Fruit fly (Drosophila melanogaster) whole organism, larva: ENCODE data around the gene CG45045.

Source experiments
- noc ChIP-seq: fragments of 200-800 bp; sonication (Bioruptor generic); optimal IDR thresholded peaks from 3 replicates; lab custom pipeline; 2019; ENCODE audit warnings: missing biosample characterization, mild to moderate bottlenecking, missing genetic modification characterization, moderate library complexity

The CG45045 gene

DNA sequence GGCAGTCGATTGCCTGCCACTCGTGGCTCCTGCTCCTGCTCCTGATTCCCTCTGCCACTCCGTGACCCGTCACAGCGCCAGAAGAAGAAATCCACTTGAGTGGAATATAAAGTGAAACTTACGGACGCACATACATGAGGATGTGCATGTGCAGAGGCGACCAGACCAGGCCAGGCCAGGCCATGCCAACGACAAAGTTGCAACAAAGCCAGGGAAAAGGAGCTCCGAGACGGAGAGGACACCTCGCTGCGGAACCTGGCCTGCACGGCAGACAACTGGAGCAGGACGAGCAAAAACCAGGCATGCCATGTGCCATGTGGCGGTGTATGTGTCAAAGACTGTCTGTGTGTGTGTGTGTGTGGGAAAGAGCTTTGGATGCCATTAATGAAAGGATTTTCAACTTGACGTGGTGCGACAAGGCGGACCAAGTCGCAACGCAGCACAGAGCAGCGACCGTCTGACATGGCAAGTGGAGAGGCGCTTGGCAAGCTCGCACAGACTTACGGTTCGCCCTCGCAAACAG is 42.3 kb downstream of the CG45045 start:
- no peak for TF ChIP-seq noc (tag; lab: Kevin White, UChicago)

DNA sequence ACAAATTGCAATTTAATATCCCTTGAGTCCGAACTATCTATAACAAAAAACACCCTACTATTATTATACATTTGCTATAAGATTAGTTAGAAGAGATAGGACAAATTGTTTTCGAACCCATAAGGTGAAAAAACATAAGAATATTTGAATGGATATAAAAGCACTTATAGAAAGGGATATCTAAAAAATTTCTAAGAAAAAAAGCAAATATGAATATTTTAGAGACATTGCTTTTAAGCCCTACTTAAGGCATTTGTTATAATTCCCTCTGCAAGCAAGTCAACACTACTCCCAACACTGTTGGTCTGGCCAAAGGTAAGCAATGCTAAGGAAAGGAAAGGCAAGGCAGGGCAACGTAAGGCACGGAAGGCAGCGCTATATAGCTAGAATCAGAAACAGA is 43.0 kb downstream of the CG45045 start:
- TF ChIP-seq noc (tag; lab: Kevin White, UChicago) = no peak

DNA sequence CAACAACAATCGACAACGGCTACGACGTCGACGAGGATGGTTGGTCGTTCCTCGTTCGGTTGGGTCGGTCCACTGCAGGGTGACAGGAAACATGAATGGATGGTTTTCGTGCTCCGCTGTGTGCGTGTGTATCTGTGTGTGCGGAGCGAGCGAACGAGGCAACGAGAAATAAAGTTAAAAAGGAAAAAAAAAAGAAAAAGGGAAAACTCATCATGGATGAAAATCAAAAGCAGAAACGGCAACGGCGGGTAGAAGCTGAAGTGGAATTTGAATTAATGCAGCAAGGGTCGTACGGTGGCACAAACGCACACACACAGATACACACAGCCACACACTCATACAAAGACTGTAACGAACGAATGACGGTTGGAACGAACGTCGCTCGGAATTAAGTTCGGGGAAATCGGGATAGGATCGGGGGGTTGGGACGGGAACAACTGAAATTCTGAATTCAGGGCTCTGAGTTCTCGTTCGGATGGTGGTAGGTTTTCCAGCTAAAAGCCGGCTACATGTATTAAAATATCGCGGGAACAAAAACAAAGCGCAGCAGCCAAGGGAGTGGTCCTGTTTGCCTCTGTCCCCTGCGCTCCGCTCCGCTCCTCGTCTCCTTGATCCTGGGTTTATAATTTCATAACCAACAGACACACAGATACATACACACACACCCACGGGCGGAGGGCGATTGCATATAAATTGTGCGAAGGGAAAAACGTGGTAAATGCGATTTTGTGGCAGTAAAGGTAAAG is 43.7 kb downstream of the CG45045 start:
- no peak for TF ChIP-seq noc (tag; lab: Kevin White, UChicago)

DNA sequence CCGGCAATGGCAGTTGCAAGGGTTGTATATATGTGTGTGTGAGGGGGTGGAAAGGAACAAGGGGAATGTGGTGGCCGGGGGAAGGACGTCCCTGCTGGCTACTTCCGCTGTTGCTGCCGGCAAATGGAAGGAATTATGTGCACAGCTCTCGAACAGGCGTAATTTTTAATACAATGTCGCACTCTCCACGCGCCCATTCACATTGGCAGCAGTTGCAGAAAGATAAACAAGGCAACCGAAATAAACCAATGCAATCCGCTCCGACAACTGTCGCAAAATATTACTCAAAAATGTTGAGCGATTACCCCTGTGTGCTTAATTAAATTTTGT is 44.2 kb downstream of the CG45045 start:
- no peak for TF ChIP-seq noc (tag; lab: Kevin White, UChicago)

DNA sequence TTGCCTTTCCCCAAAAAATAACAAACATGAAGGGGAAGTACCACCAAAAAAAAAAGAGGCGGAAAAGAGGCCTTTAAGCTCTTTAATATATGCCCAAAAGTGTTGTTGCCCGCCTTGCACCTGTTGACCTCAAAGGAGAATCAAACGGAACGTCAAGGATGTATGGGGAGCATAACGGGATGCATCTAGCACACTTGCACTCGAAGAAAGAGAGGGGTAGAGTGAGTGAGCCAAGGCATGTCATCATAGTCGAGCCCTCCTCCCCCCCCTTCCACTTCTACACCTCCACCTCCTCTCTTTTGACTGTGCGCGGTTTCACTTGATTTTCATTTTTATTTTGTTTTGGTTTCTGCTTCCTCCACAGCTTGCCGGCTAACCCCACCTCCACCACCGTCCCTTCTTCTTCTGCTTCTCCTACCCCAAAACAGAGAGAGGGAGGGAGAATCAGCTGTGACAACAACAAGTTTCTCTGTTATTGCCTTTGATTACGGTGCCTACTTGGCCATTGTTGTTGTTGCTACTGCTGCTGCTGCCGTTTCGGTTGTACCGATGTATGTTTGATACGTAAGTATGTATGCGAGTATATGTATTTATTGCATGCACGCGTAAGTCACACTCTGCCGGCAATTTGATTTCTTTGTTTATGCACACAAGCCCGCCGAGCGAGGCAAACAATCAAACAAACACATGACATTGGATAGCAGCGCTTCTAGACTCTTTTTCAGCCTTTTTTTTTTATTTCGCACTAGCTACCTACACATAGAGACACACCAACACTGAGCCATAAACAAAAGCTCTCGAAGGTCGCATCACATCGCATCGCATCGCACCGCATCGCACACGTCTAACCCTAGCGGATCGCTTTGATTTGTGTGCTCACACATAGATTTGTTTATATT is 45.5 kb downstream of the CG45045 start:
- TF ChIP-seq noc (tag; lab: Kevin White, UChicago) = no peak

DNA sequence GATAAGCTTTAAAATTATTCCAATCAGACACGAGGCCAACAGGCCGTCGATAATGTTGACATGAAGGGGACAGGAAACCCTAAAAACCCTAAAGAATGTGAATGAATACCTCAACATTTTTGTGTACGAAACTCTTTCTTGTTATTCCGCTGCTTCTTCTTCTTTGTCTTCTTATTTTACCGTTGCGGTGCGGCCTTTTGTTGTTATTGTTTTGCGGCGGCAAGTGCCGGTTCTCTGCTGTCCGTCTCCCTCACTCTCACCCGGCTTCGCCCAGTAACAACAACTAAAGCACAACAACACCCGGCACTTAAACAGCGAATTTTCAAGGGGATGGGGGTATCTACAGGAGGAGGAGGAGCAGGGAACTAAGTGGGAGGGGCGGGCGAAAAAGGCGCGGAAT is 47.0 kb downstream of the CG45045 start:
- peak; percentile 6 for TF ChIP-seq noc (tag; lab: Kevin White, UChicago)

DNA sequence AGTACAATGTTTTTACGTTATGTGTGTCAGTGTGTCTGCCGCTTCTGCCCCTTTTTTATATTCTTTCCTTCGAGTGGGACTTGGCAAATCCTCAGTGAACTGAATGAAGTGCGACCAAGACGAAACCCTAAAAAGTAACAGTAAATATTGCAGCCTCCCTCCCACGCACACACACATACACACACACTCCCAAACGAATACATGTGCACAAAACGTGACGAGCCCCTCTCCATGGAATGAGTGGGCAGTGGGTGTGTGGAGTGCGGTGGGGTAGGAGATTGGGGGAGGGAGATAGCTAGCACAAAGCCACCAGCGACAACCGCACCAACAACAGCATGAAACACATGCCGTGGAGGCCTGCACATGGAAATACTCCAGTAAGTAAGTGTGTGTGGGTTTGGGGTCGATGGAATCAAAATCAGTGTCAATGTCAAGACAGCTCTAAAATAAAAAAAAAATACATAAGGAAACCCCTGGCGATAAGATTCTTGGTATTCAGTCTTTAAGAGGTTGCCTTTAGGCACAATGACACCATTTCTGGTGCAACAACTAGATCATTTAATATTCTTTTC is 47.5 kb downstream of the CG45045 start:
- no peak for TF ChIP-seq noc (tag; lab: Kevin White, UChicago)

DNA sequence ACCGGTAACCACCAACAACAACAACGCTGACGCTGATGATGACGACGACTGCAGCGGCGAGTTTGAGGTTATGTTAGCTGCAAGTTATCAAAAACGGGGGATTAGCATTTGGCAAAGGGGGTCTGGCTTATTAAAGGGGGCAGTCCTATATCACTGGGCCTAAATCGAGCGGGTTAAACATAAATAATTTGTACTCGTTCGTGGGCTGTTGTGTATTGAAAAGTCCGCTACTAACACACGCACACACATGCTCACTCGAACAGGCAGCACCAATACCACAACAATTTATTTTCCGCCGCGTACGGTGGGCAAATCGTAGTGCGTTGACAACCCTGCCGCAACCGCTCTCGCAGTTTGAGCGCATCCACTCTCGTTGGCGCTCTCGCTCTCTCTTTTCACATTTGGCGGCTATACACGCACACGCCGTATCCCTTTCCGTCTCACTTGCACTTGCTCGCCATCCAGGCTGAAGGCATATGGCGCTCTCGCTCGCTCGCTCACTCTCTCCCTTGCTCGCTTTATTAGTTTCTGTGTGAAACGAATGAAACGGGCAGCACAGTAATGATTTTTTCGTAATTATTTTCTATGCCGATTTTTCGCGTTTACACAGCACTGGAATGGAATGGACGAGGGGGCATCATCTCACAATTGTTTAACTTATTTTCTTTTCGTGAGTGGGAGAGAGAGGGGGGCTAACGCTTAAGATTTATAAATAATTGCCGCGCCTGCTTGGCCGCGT is 49.7 kb downstream of the CG45045 start:
- no peak for TF ChIP-seq noc (tag; lab: Kevin White, UChicago)
